In the genomic region with DNA sequence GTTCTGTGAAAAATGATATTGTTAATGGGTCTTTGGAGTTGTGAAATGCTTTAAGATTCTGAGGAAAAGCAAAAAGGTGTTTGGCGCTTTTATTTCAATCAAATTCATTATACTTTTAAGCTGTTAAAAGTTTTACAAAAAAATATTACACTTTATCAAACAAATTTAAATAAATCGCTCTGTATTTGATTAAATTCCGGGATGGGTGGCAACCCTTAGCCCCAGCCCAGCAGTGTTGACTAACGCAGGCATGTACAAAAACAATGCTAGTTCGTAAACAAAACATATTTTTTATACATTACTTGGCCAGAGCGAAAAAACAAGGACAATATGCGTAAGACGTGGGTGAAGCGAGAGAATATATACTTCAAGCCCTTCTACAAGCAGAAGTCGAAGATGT, we compare ENCODE assay signal across 2 fruit fly cellular contexts.
TF ChIP-seq lines count a peak whose summit lies in the region.

A gene (plus strand): TSS at position 228 of the 400 bp plus-strand sequence.

TF ChIP-seq in whole organism, embryonic, 481 proteins besides CTCF, POLR2A, EP300 and RAD21 (continued from another document and continues in another):
- TF ChIP-seq usp (GFP tag; optimal IDR thresholded peaks at IDR 0.05; lab: Kevin White, UChicago) = no peak
- peak; percentile 63 for TF ChIP-seq onecut (GFP tag; IDR thresholded peaks at IDR 0.05; lab: Robert Waterston, UW)
- peak; percentile 72 for TF ChIP-seq grau (tag; optimal IDR thresholded peaks at IDR 0.05; lab: Kevin White, UChicago)
- peak; percentile 57 for TF ChIP-seq MESR4 (GFP tag; optimal IDR thresholded peaks at IDR 0.05; lab: Kevin White, UChicago)
- no peak for TF ChIP-seq ab (GFP tag; optimal IDR thresholded peaks at IDR 0.05; lab: Kevin White, UChicago)
- no peak for TF ChIP-seq CG15073 (GFP tag; optimal IDR thresholded peaks at IDR 0.05; lab: Kevin White, UChicago)
- no peak for TF ChIP-seq pan (optimal IDR thresholded peaks at IDR 0.05; lab: Kevin White, UChicago)
- peak in 1 of 2 experiments; percentile 33 for TF ChIP-seq pan (GFP tag; optimal IDR thresholded peaks at IDR 0.05 in 1 of 2, IDR thresholded peaks at IDR 0.05 in 1 of 2)
- peak; percentile 27 for TF ChIP-seq fd96Cb (tag; optimal IDR thresholded peaks at IDR 0.05; lab: Kevin White, UChicago)
- TF ChIP-seq CG12942 (GFP tag; optimal IDR thresholded peaks at IDR 0.05; lab: Kevin White, UChicago) = peak; percentile 43
- peak; percentile 32 for TF ChIP-seq CG10654 (GFP tag; optimal IDR thresholded peaks at IDR 0.05; lab: Kevin White, UChicago)
- TF ChIP-seq CG10274 (GFP tag; optimal IDR thresholded peaks at IDR 0.05; lab: Kevin White, UChicago) = no peak
- peak; percentile 40 for TF ChIP-seq cwo (GFP tag; optimal IDR thresholded peaks at IDR 0.05; lab: Kevin White, UChicago)
- TF ChIP-seq B-H1 (GFP tag; IDR thresholded peaks at IDR 0.05; lab: Robert Waterston, UW) = no peak; the same call in 2 of the 3 replicates
- peak; percentile 48 for TF ChIP-seq CG3163 (GFP tag; optimal IDR thresholded peaks at IDR 0.05; lab: Kevin White, UChicago)
- no peak for TF ChIP-seq CG2889 (GFP tag; IDR thresholded peaks at IDR 0.05; lab: Robert Waterston, UW)
- TF ChIP-seq CG11560 (tag; IDR thresholded peaks at IDR 0.05; lab: Robert Waterston, UW) = no peak
- TF ChIP-seq corto (GFP tag; optimal IDR thresholded peaks at IDR 0.05; lab: Kevin White, UChicago) = no peak
- TF ChIP-seq CG18619 (GFP tag; optimal IDR thresholded peaks at IDR 0.05; lab: Kevin White, UChicago) = peak; percentile 51
- TF ChIP-seq fd64A (GFP tag; optimal IDR thresholded peaks at IDR 0.05; lab: Kevin White, UChicago) = no peak
- no peak for TF ChIP-seq CG3065 (GFP tag; optimal IDR thresholded peaks at IDR 0.05; lab: Kevin White, UChicago)
- TF ChIP-seq CG32532 (GFP tag; IDR thresholded peaks at IDR 0.05; lab: Robert Waterston, UW) = peak; percentile 70
- TF ChIP-seq CG17359 (tag; optimal IDR thresholded peaks at IDR 0.05; lab: Kevin White, UChicago) = peak; percentile 63
- TF ChIP-seq Lim3 (GFP tag; IDR thresholded peaks at IDR 0.05; lab: Robert Waterston, UW) = no peak
- no peak for TF ChIP-seq pros (GFP tag; optimal IDR thresholded peaks at IDR 0.05; lab: Kevin White, UChicago)
- TF ChIP-seq crol (GFP tag; IDR thresholded peaks at IDR 0.05; lab: Robert Waterston, UW) = no peak
- peak; percentile 47 for TF ChIP-seq CG14441 (GFP tag; IDR thresholded peaks at IDR 0.05; lab: Robert Waterston, UW)
- TF ChIP-seq CG6813 (GFP tag; optimal IDR thresholded peaks at IDR 0.05; lab: Kevin White, UChicago) = no peak
- peak; percentile 63 for TF ChIP-seq eyg (GFP tag; optimal IDR thresholded peaks at IDR 0.05; lab: Kevin White, UChicago)
- TF ChIP-seq ems (GFP tag; optimal IDR thresholded peaks at IDR 0.05; lab: Kevin White, UChicago) = peak; percentile 66
- TF ChIP-seq fd102C (GFP tag; optimal IDR thresholded peaks at IDR 0.05; lab: Kevin White, UChicago) = no peak
- no peak for TF ChIP-seq ro (GFP tag; IDR thresholded peaks at IDR 0.05; lab: Robert Waterston, UW)
- TF ChIP-seq Poxn (GFP tag; IDR thresholded peaks at IDR 0.05; lab: Robert Waterston, UW) = no peak
- TF ChIP-seq jigr1 (GFP tag; IDR thresholded peaks at IDR 0.05; lab: Robert Waterston, UW) = no peak
- peak; percentile 10 for TF ChIP-seq CG6683 (GFP tag; optimal IDR thresholded peaks at IDR 0.05; lab: Kevin White, UChicago)
- TF ChIP-seq Oaz (GFP tag; IDR thresholded peaks at IDR 0.05; lab: Robert Waterston, UW) = no peak
- no peak for TF ChIP-seq ato (GFP tag; IDR thresholded peaks at IDR 0.05; lab: Robert Waterston, UW; ENCODE audit: partially characterized antibody)
- peak; percentile 42 for TF ChIP-seq CG3995 (GFP tag; optimal IDR thresholded peaks at IDR 0.05; lab: Kevin White, UChicago)
- TF ChIP-seq mld (GFP tag; IDR thresholded peaks at IDR 0.05; lab: Robert Waterston, UW; ENCODE audit: partially characterized antibody) = no peak
- TF ChIP-seq C15 (GFP tag; IDR thresholded peaks at IDR 0.05; lab: Robert Waterston, UW) = no peak
- peak; percentile 64 for TF ChIP-seq CG31441 (GFP tag; IDR thresholded peaks at IDR 0.05; lab: Robert Waterston, UW)
- peak; percentile 60; the same call in 1 of the 3 replicates for TF ChIP-seq Dbx (GFP tag; IDR thresholded peaks at IDR 0.05; lab: Robert Waterston, UW)
- no peak for TF ChIP-seq luna (GFP tag; optimal IDR thresholded peaks at IDR 0.05; lab: Kevin White, UChicago)
- peak; percentile 89 for TF ChIP-seq B-H2 (GFP tag; optimal IDR thresholded peaks at IDR 0.05; lab: Kevin White, UChicago)
- TF ChIP-seq CG11504 (tag; optimal IDR thresholded peaks at IDR 0.05; lab: Kevin White, UChicago) = peak; percentile 70
- TF ChIP-seq Six4 (GFP tag; optimal IDR thresholded peaks at IDR 0.05; lab: Kevin White, UChicago) = peak; percentile 44
- TF ChIP-seq CG6175 (GFP tag; IDR thresholded peaks at IDR 0.05; lab: Robert Waterston, UW) = no peak
- peak; percentile 48 for TF ChIP-seq scrt (GFP tag; optimal IDR thresholded peaks at IDR 0.05; lab: Kevin White, UChicago)
- TF ChIP-seq CG14014 (GFP tag; IDR thresholded peaks at IDR 0.05; lab: Robert Waterston, UW) = peak; percentile 57; the same call in 1 of the 2 replicates
- peak; percentile 68 for TF ChIP-seq zfh2 (GFP tag; optimal IDR thresholded peaks at IDR 0.05; lab: Kevin White, UChicago)
- TF ChIP-seq cas (GFP tag; IDR thresholded peaks at IDR 0.05; lab: Robert Waterston, UW) = no peak
- TF ChIP-seq CG13424 (tag; optimal IDR thresholded peaks at IDR 0.05; lab: Kevin White, UChicago) = peak; percentile 66
- TF ChIP-seq Dek (tag; optimal IDR thresholded peaks at IDR 0.05; lab: Kevin White, UChicago) = peak; percentile 55
- no peak for TF ChIP-seq Hr78 (GFP tag; optimal IDR thresholded peaks at IDR 0.05; lab: Kevin White, UChicago)
- peak; percentile 72 for TF ChIP-seq gem (tag; optimal IDR thresholded peaks at IDR 0.05; lab: Kevin White, UChicago)
- peak; percentile 84 for TF ChIP-seq vvl (GFP tag; IDR thresholded peaks at IDR 0.05; lab: Robert Waterston, UW)
- peak; percentile 60 for TF ChIP-seq CG12744 (GFP tag; optimal IDR thresholded peaks at IDR 0.05; lab: Kevin White, UChicago)
- no peak for TF ChIP-seq nerfin-2 (GFP tag; IDR thresholded peaks at IDR 0.05; lab: Robert Waterston, UW; ENCODE audit: partially characterized antibody)
- TF ChIP-seq CG11398 (GFP tag; optimal IDR thresholded peaks at IDR 0.05; lab: Kevin White, UChicago) = no peak
- TF ChIP-seq Atf6 (GFP tag; IDR thresholded peaks at IDR 0.05; lab: Robert Waterston, UW) = peak; percentile 66
- peak; percentile 77 for TF ChIP-seq CG7987 (GFP tag; optimal IDR thresholded peaks at IDR 0.05; lab: Kevin White, UChicago)
- TF ChIP-seq CG7271 (tag; optimal IDR thresholded peaks at IDR 0.05; lab: Kevin White, UChicago) = no peak
- peak; percentile 66 for TF ChIP-seq mirr (GFP tag; optimal IDR thresholded peaks at IDR 0.05; lab: Kevin White, UChicago)
- TF ChIP-seq CG15011 (GFP tag; optimal IDR thresholded peaks at IDR 0.05; lab: Kevin White, UChicago) = no peak
- no peak for TF ChIP-seq CG32772 (GFP tag; IDR thresholded peaks at IDR 0.05; lab: Robert Waterston, UW)

TF ChIP-seq in whole organism, prepupa, 60 proteins besides CTCF, POLR2A, EP300 and RAD21 (continued from another document):
- TF ChIP-seq Hr38 (GFP tag; optimal IDR thresholded peaks at IDR 0.05; lab: Kevin White, UChicago) = no peak
- peak; percentile 68 for TF ChIP-seq CG10631 (GFP tag; optimal IDR thresholded peaks at IDR 0.05; lab: Kevin White, UChicago)
- peak; percentile 28 for TF ChIP-seq dsx (GFP tag; optimal IDR thresholded peaks at IDR 0.05; lab: Kevin White, UChicago; ENCODE audit: poor library complexity, severe bottlenecking)
- peak; percentile 42 for TF ChIP-seq CG34406 (GFP tag; optimal IDR thresholded peaks at IDR 0.05; lab: Kevin White, UChicago)
- TF ChIP-seq CG7368 (GFP tag; optimal IDR thresholded peaks at IDR 0.05; lab: Kevin White, UChicago) = peak; percentile 22
- no peak for TF ChIP-seq fd85E (GFP tag; optimal IDR thresholded peaks at IDR 0.05; lab: Kevin White, UChicago)
- TF ChIP-seq CG9139 (GFP tag; optimal IDR thresholded peaks at IDR 0.05; lab: Kevin White, UChicago) = no peak
- no peak for TF ChIP-seq CG16779 (tag; optimal IDR thresholded peaks at IDR 0.05; lab: Kevin White, UChicago)
- TF ChIP-seq Smox (GFP tag; optimal IDR thresholded peaks at IDR 0.05; lab: Kevin White, UChicago) = no peak
- peak; percentile 47 for TF ChIP-seq CG8319 (GFP tag; optimal IDR thresholded peaks at IDR 0.05; lab: Kevin White, UChicago)
